Worm (Caenorhabditis elegans) whole organism, L3 larva: ENCODE results near the gene nhr-47.

Experiments used
- aly-2 ChIP-seq: fragments of 150-350 bp; optimal IDR thresholded peaks from 2 replicates; lab custom pipeline; 2014; ENCODE audit warnings: missing biosample characterization, missing genetic modification characterization
- ama-1 ChIP-seq: fragments of 150-350 bp; optimal IDR thresholded peaks from 2 replicates; lab custom pipeline; 2018
- ceh-9 ChIP-seq: sonication (generic microtip); optimal IDR thresholded peaks from 2 replicates; lab custom pipeline; 2018; ENCODE audit warnings: missing biosample characterization, missing genetic modification characterization
- fkh-10 ChIP-seq: sonication (generic microtip); optimal IDR thresholded peaks from 2 replicates; lab custom pipeline; 2017; ENCODE audit warnings: missing biosample characterization, missing genetic modification reagents, missing genetic modification characterization
- fos-1 ChIP-seq: fragments of 150-350 bp; optimal IDR thresholded peaks from 2 replicates; lab custom pipeline; 2014; ENCODE audit warnings: missing biosample characterization, missing genetic modification characterization
- nfya-1 ChIP-seq: sonication (generic microtip); optimal IDR thresholded peaks from 2 replicates; lab custom pipeline; 2017; ENCODE audit warnings: missing genetic modification characterization, mild to moderate bottlenecking, missing compliant biosample characterization, antibody characterized with exemption, moderate library complexity; ENCODE audit not compliant: insufficient read depth
- nhr-237 ChIP-seq: fragments of 150-350 bp; optimal IDR thresholded peaks from 2 replicates; lab custom pipeline; 2014; ENCODE audit warnings: missing biosample characterization, missing genetic modification characterization
- nhr-28 ChIP-seq: fragments of 150-350 bp; optimal IDR thresholded peaks from 2 replicates; lab custom pipeline; 2014; ENCODE audit warnings: missing biosample characterization, missing genetic modification characterization
- nhr-76 ChIP-seq: fragments of 150-350 bp; sonication (generic microtip); optimal IDR thresholded peaks from 5 replicates; lab custom pipeline; 2014; ENCODE audit warnings: missing biosample characterization, missing genetic modification characterization
- nhr-77 ChIP-seq: fragments of 150-350 bp; optimal IDR thresholded peaks from 2 replicates; lab custom pipeline; 2014; ENCODE audit warnings: missing biosample characterization, missing genetic modification characterization
- skn-1 ChIP-seq: fragments of 150-350 bp; optimal IDR thresholded peaks from 2 replicates; lab custom pipeline; 2014; ENCODE audit warnings: missing biosample characterization, missing genetic modification characterization

DNA sequence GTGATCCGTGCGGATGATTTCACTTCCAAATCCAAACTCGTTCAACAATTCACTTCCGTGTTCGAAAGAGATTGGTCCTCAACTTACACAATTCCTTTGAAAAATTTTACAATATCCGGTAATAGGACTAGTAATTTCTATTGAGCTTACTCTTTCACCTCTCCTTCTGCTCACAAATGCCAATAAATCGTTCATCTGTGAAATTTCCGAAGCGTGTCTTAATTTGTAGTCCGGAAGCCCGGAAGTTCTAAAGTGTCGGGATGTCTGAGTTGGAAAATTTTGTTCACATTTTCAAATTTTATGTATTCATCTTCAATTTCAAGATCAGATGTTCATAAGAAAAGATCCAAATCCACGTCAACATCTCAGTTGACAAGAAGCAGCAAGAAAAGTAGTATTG lies 11.6 kb upstream of the nhr-47 start, which contains the start of gene T05C3.2:
- TF ChIP-seq nfya-1 (tag; lab: Kevin White, UChicago) (no peak), ceh-9 (tag; lab: Kevin White, UChicago) (no peak), skn-1 (tag; lab: Kevin White, UChicago) (no peak), ama-1 (lab: Kevin White, UChicago) (no peak), fos-1 (tag; lab: Kevin White, UChicago) (no peak), nhr-28 (tag; lab: Kevin White, UChicago) (no peak), nhr-76 (no peak), aly-2 (tag; lab: Kevin White, UChicago) (no peak), nhr-237 (no peak), fkh-10 (GFP tag; lab: Kevin White, UChicago) (no peak), nhr-77 (tag; lab: Kevin White, UChicago) (no peak)
